Worm (Caenorhabditis elegans) whole organism, L1 larva: ENCODE data around the gene vha-8.

Experiments
- C04F5.9 ChIP-seq: sonication (generic microtip); optimal IDR thresholded peaks from 2 replicates; lab custom pipeline; 2016; ENCODE audit warnings: missing genetic modification characterization, missing compliant biosample characterization
- C16A3.4 ChIP-seq: fragments of 150-350 bp; optimal IDR thresholded peaks from 2 replicates; lab custom pipeline; 2014; ENCODE audit warnings: missing biosample characterization, missing genetic modification characterization
- F16B12.6 ChIP-seq: fragments of 150-350 bp; optimal IDR thresholded peaks from 2 replicates; lab custom pipeline; 2014; ENCODE audit warnings: missing biosample characterization, missing genetic modification characterization
- aly-2 ChIP-seq: fragments of 150-350 bp; optimal IDR thresholded peaks from 2 replicates; lab custom pipeline; 2014; ENCODE audit warnings: missing biosample characterization, missing genetic modification characterization
- ama-1 ChIP-seq: fragments of 150-350 bp; optimal IDR thresholded peaks from 2 replicates; lab custom pipeline; 2014
- ceh-82 ChIP-seq, 3 experiments: fragments of 150-350 bp in 1 of 3; sonication (generic microtip) in 2 of 3; optimal IDR thresholded peaks; 2 replicates each; lab custom pipeline; 2014 to 2017; ENCODE audit warnings: missing biosample characterization in 3 of 3, missing genetic modification characterization in 3 of 3
- ceh-90 ChIP-seq: sonication (generic microtip); optimal IDR thresholded peaks from 2 replicates; lab custom pipeline; 2016; ENCODE audit warnings: missing genetic modification characterization, missing compliant biosample characterization
- ces-1 ChIP-seq: fragments of 150-350 bp; optimal IDR thresholded peaks from 2 replicates; lab custom pipeline; 2014; ENCODE audit warnings: missing biosample characterization, missing genetic modification reagents, missing genetic modification characterization
- dsc-1 ChIP-seq: sonication (generic microtip); optimal IDR thresholded peaks from 2 replicates; lab custom pipeline; 2016; ENCODE audit warnings: mild to moderate bottlenecking, missing genetic modification characterization, missing compliant biosample characterization
- efl-3 ChIP-seq: fragments of 200-800 bp; sonication (Bioruptor generic); optimal IDR thresholded peaks from 2 replicates; lab custom pipeline; 2018; ENCODE audit warnings: mild to moderate bottlenecking, missing genetic modification characterization, missing compliant biosample characterization
- egl-13 ChIP-seq: sonication (generic microtip); optimal IDR thresholded peaks from 2 replicates; lab custom pipeline; 2016; ENCODE audit warnings: missing genotype, missing genetic modification reagents, missing genetic modification characterization, missing compliant biosample characterization
- egl-27 ChIP-seq, 2 experiments: fragments of 150-350 bp in 1 of 2; sonication (generic microtip); optimal IDR thresholded peaks; 3 replicates each; lab custom pipeline; 2017 to 2018; ENCODE audit warnings: missing biosample characterization in 2 of 2, missing genetic modification characterization in 2 of 2, missing genetic modification reagents in 2 of 2
- elt-2 ChIP-seq: sonication (generic microtip); optimal IDR thresholded peaks from 2 replicates; lab custom pipeline; 2016; ENCODE audit warnings: missing genetic modification characterization, mild to moderate bottlenecking, inconsistent platforms, missing compliant biosample characterization, missing genetic modification reagents
- fkh-10 ChIP-seq: sonication (generic microtip); optimal IDR thresholded peaks from 2 replicates; lab custom pipeline; 2017; ENCODE audit warnings: missing biosample characterization, missing genetic modification reagents, missing genetic modification characterization
- fkh-4 ChIP-seq: sonication (generic microtip); optimal IDR thresholded peaks from 2 replicates; lab custom pipeline; 2016; ENCODE audit warnings: missing compliant biosample characterization, missing genetic modification characterization, borderline replicate concordance
- fkh-8 ChIP-seq: sonication (generic microtip); optimal IDR thresholded peaks from 2 replicates; lab custom pipeline; 2016; ENCODE audit warnings: mild to moderate bottlenecking, missing genetic modification characterization, missing compliant biosample characterization
- grh-1 ChIP-seq: fragments of 200-800 bp; sonication (Bioruptor generic); IDR thresholded peaks from 2 replicates; pipeline ENCODE4 v1.3.6; 2022; ENCODE audit warnings: missing genetic modification reagents, missing genetic modification characterization, missing compliant biosample characterization
- hlh-17 ChIP-seq: fragments of 200-800 bp; sonication (Bioruptor generic); optimal IDR thresholded peaks from 2 replicates; lab custom pipeline; 2018; ENCODE audit warnings: missing genetic modification characterization, mild to moderate bottlenecking, missing compliant biosample characterization, moderate library complexity, borderline replicate concordance
- jun-1 ChIP-seq: fragments of 150-350 bp; optimal IDR thresholded peaks from 2 replicates; lab custom pipeline; 2014; ENCODE audit warnings: missing biosample characterization, missing genetic modification reagents, missing genetic modification characterization
- lin-15B ChIP-seq: fragments of 150-350 bp; sonication (generic microtip); optimal IDR thresholded peaks from 3 replicates; lab custom pipeline; 2014; ENCODE audit warnings: missing biosample characterization, missing genetic modification characterization
- lin-35 ChIP-seq, 2 experiments: fragments of 150-350 bp; optimal IDR thresholded peaks; 2 replicates each; lab custom pipeline; 2014; ENCODE audit warnings: missing biosample characterization in 2 of 2, missing genetic modification characterization in 2 of 2, missing genetic modification reagents in 2 of 2
- lsy-2 ChIP-seq, 2 experiments: fragments of 150-350 bp; optimal IDR thresholded peaks; 2 replicates each; lab custom pipeline; 2014; ENCODE audit warnings: missing biosample characterization in 2 of 2, missing genetic modification characterization in 2 of 2
- mab-9 ChIP-seq: fragments of 200-800 bp; sonication (Bioruptor generic); IDR thresholded peaks from 2 replicates; pipeline ENCODE4 v1.3.6; 2022; ENCODE audit warnings: missing genetic modification reagents, missing genetic modification characterization, missing compliant biosample characterization
- mdl-1 ChIP-seq, 2 experiments: fragments of 150-350 bp; optimal IDR thresholded peaks; 2 replicates each; lab custom pipeline; 2014 to 2017; ENCODE audit warnings: missing biosample characterization in 2 of 2, missing genetic modification characterization in 2 of 2, inconsistent platforms in 1 of 2
- mep-1 ChIP-seq: fragments of 150-350 bp; optimal IDR thresholded peaks from 2 replicates; lab custom pipeline; 2014; ENCODE audit warnings: missing biosample characterization, missing genetic modification characterization
- nhr-11 ChIP-seq: fragments of 150-350 bp; optimal IDR thresholded peaks from 2 replicates; lab custom pipeline; 2014; ENCODE audit warnings: missing biosample characterization, missing genetic modification characterization
- nhr-12 ChIP-seq: sonication (generic microtip); optimal IDR thresholded peaks from 2 replicates; lab custom pipeline; 2017; ENCODE audit warnings: missing biosample characterization, missing genetic modification characterization
- nhr-19 ChIP-seq: fragments of 200-800 bp; sonication (Bioruptor generic); conservative IDR thresholded peaks from 2 replicates; pipeline ENCODE4 v1.3.6; 2022; ENCODE audit warnings: missing genetic modification characterization, missing compliant biosample characterization
- nhr-20 ChIP-seq: sonication (generic microtip); optimal IDR thresholded peaks from 2 replicates; lab custom pipeline; 2016; ENCODE audit warnings: mild to moderate bottlenecking, missing genetic modification characterization, missing compliant biosample characterization
- nhr-71 ChIP-seq: sonication (generic microtip); optimal IDR thresholded peaks from 2 replicates; lab custom pipeline; 2016; ENCODE audit warnings: mild to moderate bottlenecking, missing genetic modification characterization, moderate library complexity, missing compliant biosample characterization
- nhr-76 ChIP-seq: sonication (generic microtip); optimal IDR thresholded peaks from 2 replicates; lab custom pipeline; 2017; ENCODE audit warnings: missing biosample characterization, missing genetic modification characterization
- nhr-90 ChIP-seq: sonication (generic microtip); optimal IDR thresholded peaks from 2 replicates; lab custom pipeline; 2016; ENCODE audit warnings: mild to moderate bottlenecking, missing genetic modification characterization, missing compliant biosample characterization; ENCODE audit not compliant: poor library complexity
- snpc-4 ChIP-seq: fragments of 150-350 bp; optimal IDR thresholded peaks from 2 replicates; lab custom pipeline; 2014; ENCODE audit warnings: missing biosample characterization, missing genetic modification characterization
- snu-23 ChIP-seq: sonication (generic microtip); optimal IDR thresholded peaks from 2 replicates; lab custom pipeline; 2016; ENCODE audit warnings: missing genetic modification characterization, missing compliant biosample characterization
- sptf-1 ChIP-seq: fragments of 150-350 bp; optimal IDR thresholded peaks from 2 replicates; lab custom pipeline; 2014; ENCODE audit warnings: missing biosample characterization, missing genetic modification characterization
- swsn-7 ChIP-seq: sonication (generic microtip); optimal IDR thresholded peaks from 2 replicates; lab custom pipeline; 2016; ENCODE audit warnings: missing genetic modification characterization, missing compliant biosample characterization
- tlp-1 ChIP-seq: fragments of 150-350 bp; optimal IDR thresholded peaks from 2 replicates; lab custom pipeline; 2014; ENCODE audit warnings: missing biosample characterization, missing genetic modification characterization
- unc-130 ChIP-seq: fragments of 150-350 bp; optimal IDR thresholded peaks from 2 replicates; lab custom pipeline; 2017; ENCODE audit warnings: missing biosample characterization, missing genetic modification characterization, inconsistent platforms

The vha-8 gene

DNA sequence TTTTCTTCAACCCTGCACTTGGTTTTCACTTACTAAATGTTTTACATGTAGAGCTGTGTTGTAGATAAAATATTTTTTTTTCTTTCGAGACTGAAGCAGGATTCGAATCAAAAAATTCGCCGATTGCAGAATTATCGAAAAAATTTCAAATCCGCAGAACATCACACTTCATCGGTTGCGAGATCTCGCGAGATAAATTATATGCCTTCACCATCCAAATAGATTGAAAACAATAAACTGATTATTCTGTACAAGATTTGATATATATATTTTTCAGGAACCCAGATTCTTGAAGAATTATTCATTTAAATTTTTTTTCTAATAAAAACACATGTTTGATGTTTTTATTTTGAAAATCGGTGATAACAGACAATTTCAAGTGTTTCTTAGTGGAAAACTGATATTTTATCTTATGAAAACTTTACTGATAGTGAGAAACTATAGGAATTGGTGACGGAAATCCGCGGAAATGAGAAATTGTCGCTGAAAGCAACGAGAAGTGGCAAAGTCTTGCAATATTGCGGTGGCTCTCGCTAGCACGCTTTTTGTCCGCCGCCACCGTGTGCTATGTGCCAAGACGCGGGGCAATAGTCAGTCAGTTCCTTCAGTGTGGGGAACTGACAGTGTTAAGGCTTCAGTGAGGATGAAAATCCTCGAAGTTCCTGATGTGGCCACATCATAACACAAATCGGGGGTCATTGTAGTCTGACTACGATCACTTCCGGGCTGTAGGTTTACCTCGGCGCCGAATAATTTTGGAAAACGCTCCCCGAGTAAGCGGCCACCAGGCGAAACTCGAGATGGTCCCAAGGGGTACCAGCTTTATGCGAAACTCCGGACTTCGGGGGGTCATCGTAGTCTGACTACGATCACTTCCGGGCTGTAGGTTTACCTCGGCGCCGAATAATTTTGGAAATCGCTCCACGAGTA, 1.8 kb downstream of the vha-8 start:
- TF ChIP-seq hlh-17 (GFP tag; lab: Kevin White, UChicago) (no peak), efl-3 (no peak), elt-2 (tag; lab: Kevin White, UChicago) (peak; percentile 2), dsc-1 (no peak), nhr-20 (peak; percentile 32), nhr-90 (tag; lab: Kevin White, UChicago) (peak; percentile 43), nhr-71 (tag; lab: Kevin White, UChicago) (peak; percentile 47), snu-23 (GFP tag; lab: Kevin White, UChicago) (peak; percentile 35), nhr-19 (peak; percentile 41), sptf-1 (no peak), nhr-76 (tag; lab: Kevin White, UChicago) (no peak), unc-130 (tag; lab: Kevin White, UChicago) (no peak), egl-13 (tag; lab: Kevin White, UChicago) (no peak), ces-1 (GFP tag; lab: Kevin White, UChicago) (no peak), mab-9 (GFP tag; lab: Robert Waterston, UW) (no peak), ceh-90 (tag; lab: Kevin White, UChicago) (no peak), aly-2 (tag; lab: Kevin White, UChicago) (peak; percentile 74), ama-1 (lab: Kevin White, UChicago) (no peak), fkh-10 (GFP tag; lab: Kevin White, UChicago) (no peak), snpc-4 (peak; percentile 49), egl-27 (tag; optimal IDR thresholded peaks at IDR 0.05; lab: Kevin White, UChicago) (no peak), grh-1 (GFP tag; lab: Robert Waterston, UW) (no peak), fkh-4 (tag; lab: Kevin White, UChicago) (no peak), lin-35 (GFP tag; optimal IDR thresholded peaks at IDR 0.05; lab: Kevin White, UChicago) (peak in 1 of 2 experiments; percentile 21), swsn-7 (tag; lab: Kevin White, UChicago) (no peak), C16A3.4 (tag; lab: Kevin White, UChicago) (no peak)
- TF ChIP-seq, all 84 proteins: peak for 9

DNA sequence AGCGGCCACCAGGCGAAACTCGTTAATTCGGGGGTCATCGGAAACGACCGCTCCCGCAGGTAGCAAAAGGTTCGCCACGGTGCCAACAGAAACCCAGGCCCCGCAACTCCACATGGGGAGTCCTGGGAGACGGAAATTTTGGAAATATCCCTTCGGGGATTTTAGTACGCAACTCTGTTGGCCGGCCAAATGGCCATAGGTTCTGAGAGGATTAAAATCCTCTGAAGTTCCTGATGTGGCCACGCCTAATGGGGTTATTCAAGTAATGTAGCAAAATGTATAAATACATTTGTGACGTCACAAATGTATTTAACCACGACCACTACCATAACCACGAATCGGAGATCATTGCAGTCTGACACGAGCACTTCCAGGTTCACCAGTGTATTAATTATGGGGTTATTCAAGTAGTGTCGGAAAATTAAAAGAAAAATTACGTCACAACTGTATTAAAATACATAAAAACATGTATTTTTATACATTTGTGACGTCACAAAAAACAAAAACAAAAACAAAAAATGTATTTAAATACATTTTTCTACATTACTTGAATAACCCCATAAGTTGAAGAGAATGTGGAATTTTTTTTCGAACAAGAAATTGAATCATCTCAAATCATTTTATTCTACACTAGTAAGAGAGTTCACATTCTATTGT, 2.6 kb downstream of the vha-8 start:
- TF ChIP-seq ceh-82 (tag; optimal IDR thresholded peaks at IDR 0.05; lab: Kevin White, UChicago), result no peak
- TF ChIP-seq aly-2 (tag; lab: Kevin White, UChicago), result no peak
- no peak for TF ChIP-seq tlp-1 (tag; lab: Kevin White, UChicago)
- no peak for TF ChIP-seq lsy-2 (tag; optimal IDR thresholded peaks at IDR 0.05; lab: Kevin White, UChicago)
- no peak for TF ChIP-seq fkh-8 (tag; lab: Kevin White, UChicago)
- no peak for TF ChIP-seq nhr-12
- TF ChIP-seq fkh-10 (GFP tag; lab: Kevin White, UChicago), result no peak
- TF ChIP-seq F16B12.6, result no peak
- no peak for TF ChIP-seq C04F5.9
- TF ChIP-seq jun-1 (tag; lab: Kevin White, UChicago), result no peak
- no peak for TF ChIP-seq mdl-1 (tag; optimal IDR thresholded peaks at IDR 0.05; lab: Kevin White, UChicago)
- TF ChIP-seq mep-1 (tag; lab: Kevin White, UChicago), result no peak
- TF ChIP-seq ces-1 (GFP tag; lab: Kevin White, UChicago), result no peak
- no peak for TF ChIP-seq nhr-11 (tag; lab: Kevin White, UChicago)
- TF ChIP-seq lin-15B (tag; lab: Kevin White, UChicago), result no peak
